Fruit fly (Drosophila melanogaster) whole organism, embryonic: ENCODE data around the gene saturn.

Experiments
- Blimp-1 ChIP-seq: fragments of 200-800 bp; sonication (Bioruptor generic); optimal IDR thresholded peaks from 3 replicates; lab custom pipeline; 2018; ENCODE audit warnings: missing biosample characterization, missing genetic modification characterization, mild to moderate bottlenecking, moderate library complexity, missing genetic modification reagents
- Bteb2 ChIP-seq: fragments of 200-800 bp; sonication (Bioruptor generic); optimal IDR thresholded peaks from 2 replicates; lab custom pipeline; 2016; ENCODE audit warnings: missing biosample characterization, missing genetic modification characterization
- CG12104 ChIP-seq: fragments of 200-800 bp; sonication (Bioruptor generic); optimal IDR thresholded peaks from 3 replicates; lab custom pipeline; 2016; ENCODE audit warnings: missing biosample characterization, missing genetic modification characterization
- CG12744 ChIP-seq: fragments of 200-800 bp; sonication (Bioruptor generic); optimal IDR thresholded peaks from 2 replicates; lab custom pipeline; 2016; ENCODE audit warnings: missing biosample characterization, missing genetic modification characterization
- CG14710 ChIP-seq: fragments of 200-800 bp; sonication (Bioruptor generic); optimal IDR thresholded peaks from 3 replicates; lab custom pipeline; 2019; ENCODE audit warnings: missing biosample characterization, mild to moderate bottlenecking, missing genetic modification characterization, moderate library complexity
- CG15514 ChIP-seq: fragments of 200-800 bp; sonication (Bioruptor generic); optimal IDR thresholded peaks from 3 replicates; lab custom pipeline; 2017; ENCODE audit warnings: missing biosample characterization, missing genetic modification characterization, mild to moderate bottlenecking, moderate library complexity, missing genetic modification reagents
- CG18619 ChIP-seq: fragments of 200-800 bp; sonication (Bioruptor generic); optimal IDR thresholded peaks from 3 replicates; lab custom pipeline; 2017; ENCODE audit warnings: missing biosample characterization, mild to moderate bottlenecking, missing genetic modification characterization
- CG2120 ChIP-seq: fragments of 200-800 bp; sonication (Bioruptor generic); optimal IDR thresholded peaks from 3 replicates; lab custom pipeline; 2016; ENCODE audit warnings: missing biosample characterization, missing genetic modification characterization
- CG30020 ChIP-seq: fragments of 200-800 bp; optimal IDR thresholded peaks from 2 replicates; lab custom pipeline; 2019; ENCODE audit warnings: missing biosample characterization, mild to moderate bottlenecking, missing genetic modification characterization, moderate library complexity
- CG3838 ChIP-seq: fragments of 200-800 bp; sonication (Bioruptor generic); optimal IDR thresholded peaks from 3 replicates; lab custom pipeline; 2016; ENCODE audit warnings: missing biosample characterization, missing genetic modification characterization
- CG5180 ChIP-seq: fragments of 200-800 bp; sonication (Bioruptor generic); optimal IDR thresholded peaks from 3 replicates; lab custom pipeline; 2017; ENCODE audit warnings: missing biosample characterization, missing genetic modification characterization, mild to moderate bottlenecking, moderate library complexity, missing genetic modification reagents
- CG6175 ChIP-seq: fragments of 200-800 bp; sonication (Bioruptor generic); IDR thresholded peaks from 3 replicates; pipeline ENCODE4 v1.3.6; 2022; ENCODE audit warnings: missing biosample characterization, missing genetic modification characterization
- CG6272 ChIP-seq: fragments of 200-800 bp; sonication (Bioruptor generic); IDR thresholded peaks from 2 replicates; pipeline ENCODE4 v1.3.6; 2022; ENCODE audit warnings: missing biosample characterization, missing genetic modification characterization
- CG7372 ChIP-seq: fragments of 200-800 bp; sonication (Bioruptor generic); IDR thresholded peaks from 2 replicates; pipeline ENCODE4 v1.3.6; 2022; ENCODE audit warnings: missing biosample characterization, missing genetic modification characterization
- CG7928 ChIP-seq: fragments of 200-800 bp; sonication (Bioruptor generic); optimal IDR thresholded peaks from 2 replicates; lab custom pipeline; 2017; ENCODE audit warnings: missing biosample characterization, mild to moderate bottlenecking, missing genetic modification characterization
- CG8359 ChIP-seq: fragments of 200-800 bp; sonication (Bioruptor generic); optimal IDR thresholded peaks from 2 replicates; lab custom pipeline; 2017; ENCODE audit warnings: missing biosample characterization, mild to moderate bottlenecking, missing genetic modification characterization, borderline replicate concordance
- CG9727 ChIP-seq: fragments of 200-800 bp; sonication (Bioruptor generic); optimal IDR thresholded peaks from 3 replicates; lab custom pipeline; 2017; ENCODE audit warnings: missing biosample characterization, mild to moderate bottlenecking, missing genetic modification characterization
- Chrac-16 ChIP-seq: fragments of 200-800 bp; sonication (Bioruptor generic); optimal IDR thresholded peaks from 3 replicates; lab custom pipeline; 2016; ENCODE audit warnings: missing biosample characterization, missing genetic modification characterization
- Dbx ChIP-seq: fragments of 200-800 bp; sonication (Bioruptor generic); IDR thresholded peaks from 3 replicates; pipeline ENCODE4 v1.3.6; 2022; ENCODE audit warnings: missing biosample characterization, missing genetic modification characterization
- Deaf1 ChIP-seq: fragments of 200-800 bp; optimal IDR thresholded peaks from 3 replicates; lab custom pipeline; 2019; ENCODE audit warnings: missing biosample characterization, mild to moderate bottlenecking, missing genetic modification characterization, moderate library complexity
- Fer1 ChIP-seq: fragments of 200-800 bp; sonication (Bioruptor generic); optimal IDR thresholded peaks from 2 replicates; lab custom pipeline; 2017; ENCODE audit warnings: missing biosample characterization, mild to moderate bottlenecking, missing genetic modification characterization
- GATAe ChIP-seq: fragments of 200-800 bp; sonication (Bioruptor generic); conservative IDR thresholded peaks from 2 replicates; pipeline ENCODE4 v1.3.6; 2022; ENCODE audit warnings: missing biosample characterization, missing genetic modification characterization
- HLH3B ChIP-seq: fragments of 200-800 bp; sonication (Bioruptor generic); IDR thresholded peaks from 2 replicates; pipeline ENCODE4 v1.3.6; 2022; ENCODE audit warnings: missing biosample characterization, missing genetic modification characterization
- Hey ChIP-seq: fragments of 200-800 bp; sonication (Bioruptor generic); optimal IDR thresholded peaks from 3 replicates; lab custom pipeline; 2018; ENCODE audit warnings: missing biosample characterization, mild to moderate bottlenecking, missing genetic modification characterization
- Hr78 ChIP-seq, 2 experiments: fragments of 200-800 bp in 1 of 2; fragments of >200 bp in 1 of 2; sonication (Bioruptor generic) in 1 of 2; optimal IDR thresholded peaks; 2 replicates each; lab custom pipeline; 2017 to 2019; ENCODE audit warnings: missing biosample characterization in 2 of 2, missing genetic modification characterization in 2 of 2, mild to moderate bottlenecking in 1 of 2, moderate library complexity in 1 of 2
- MBD-R2 ChIP-seq: fragments of 200-800 bp; sonication (Bioruptor generic); IDR thresholded peaks from 2 replicates; pipeline ENCODE4 v1.3.6; 2022; ENCODE audit warnings: missing biosample characterization, missing genetic modification characterization
- NC2β ChIP-seq: fragments of 200-800 bp; sonication (Bioruptor generic); optimal IDR thresholded peaks from 2 replicates; lab custom pipeline; 2016; ENCODE audit warnings: missing biosample characterization, missing genetic modification characterization
- Xrp1 ChIP-seq: fragments of 200-800 bp; sonication (Bioruptor generic); IDR thresholded peaks from 2 replicates; pipeline ENCODE4 v1.3.6; 2022; ENCODE audit warnings: missing biosample characterization, missing genetic modification characterization
- abd-A ChIP-seq: fragments of 200-800 bp; sonication (Bioruptor generic); optimal IDR thresholded peaks from 3 replicates; lab custom pipeline; 2019; ENCODE audit warnings: missing biosample characterization, mild to moderate bottlenecking, missing genetic modification characterization, moderate library complexity
- amos ChIP-seq: fragments of 200-800 bp; sonication (Bioruptor generic); IDR thresholded peaks from 2 replicates; pipeline ENCODE4 v1.3.6; 2022; ENCODE audit warnings: missing biosample characterization, missing genetic modification characterization; ENCODE audit not compliant: partially characterized antibody
- ap ChIP-seq: fragments of 200-800 bp; sonication (Bioruptor generic); IDR thresholded peaks from 2 replicates; pipeline ENCODE4 v1.3.6; 2022; ENCODE audit warnings: missing biosample characterization, missing genetic modification characterization
- az2 ChIP-seq: fragments of 200-800 bp; sonication (Bioruptor generic); optimal IDR thresholded peaks from 3 replicates; lab custom pipeline; 2016; ENCODE audit warnings: missing biosample characterization, missing genetic modification characterization
- caup ChIP-seq: fragments of 200-800 bp; sonication (Bioruptor generic); optimal IDR thresholded peaks from 3 replicates; lab custom pipeline; 2017; ENCODE audit warnings: missing biosample characterization, mild to moderate bottlenecking, missing genetic modification characterization, moderate library complexity; ENCODE audit not compliant: severe bottlenecking
- dmrt99B ChIP-seq: fragments of 200-800 bp; sonication (Bioruptor generic); optimal IDR thresholded peaks from 2 replicates; lab custom pipeline; 2018; ENCODE audit warnings: missing biosample characterization, mild to moderate bottlenecking, missing genetic modification characterization, moderate library complexity
- emc ChIP-seq: fragments of 200-800 bp; sonication (Bioruptor generic); optimal IDR thresholded peaks from 2 replicates; lab custom pipeline; 2016; ENCODE audit warnings: missing biosample characterization, missing genetic modification characterization
- ewg ChIP-seq: fragments of 200-800 bp; sonication (Bioruptor generic); optimal IDR thresholded peaks from 3 replicates; lab custom pipeline; 2017; ENCODE audit warnings: mild to moderate bottlenecking, missing biosample characterization, missing genetic modification reagents, missing genetic modification characterization
- fd3F ChIP-seq: fragments of 200-800 bp; sonication (Bioruptor generic); optimal IDR thresholded peaks from 2 replicates; lab custom pipeline; 2018; ENCODE audit warnings: missing biosample characterization, mild to moderate bottlenecking, missing genetic modification characterization, moderate library complexity
- hth ChIP-seq: fragments of >200 bp; optimal IDR thresholded peaks from 2 replicates; lab custom pipeline; 2017; ENCODE audit warnings: inconsistent platforms
- inv ChIP-seq: fragments of 200-800 bp; sonication (Bioruptor generic); IDR thresholded peaks from 2 replicates; pipeline ENCODE4 v1.3.6; 2022; ENCODE audit warnings: missing biosample characterization, missing genetic modification characterization; ENCODE audit not compliant: partially characterized antibody
- nerfin-1 ChIP-seq: fragments of 200-800 bp; sonication (Bioruptor generic); optimal IDR thresholded peaks from 3 replicates; lab custom pipeline; 2019; ENCODE audit warnings: missing biosample characterization, mild to moderate bottlenecking, missing genetic modification characterization, moderate library complexity
- org-1 ChIP-seq: fragments of 200-800 bp; sonication (Bioruptor generic); optimal IDR thresholded peaks from 2 replicates; lab custom pipeline; 2017; ENCODE audit warnings: missing biosample characterization, missing genetic modification characterization
- pum ChIP-seq: fragments of 200-800 bp; sonication (Bioruptor generic); optimal IDR thresholded peaks from 2 replicates; lab custom pipeline; 2016; ENCODE audit warnings: missing biosample characterization, missing genetic modification characterization
- run ChIP-seq: fragments of 200-800 bp; sonication (Bioruptor generic); optimal IDR thresholded peaks from 3 replicates; lab custom pipeline; 2018; ENCODE audit warnings: missing biosample characterization, mild to moderate bottlenecking, missing genetic modification characterization
- sob ChIP-seq: fragments of 200-800 bp; sonication (Bioruptor generic); IDR thresholded peaks from 2 replicates; pipeline ENCODE4 v1.3.6; 2022; ENCODE audit warnings: missing biosample characterization, missing genetic modification characterization
- stwl ChIP-seq: fragments of 200-800 bp; sonication (Bioruptor generic); optimal IDR thresholded peaks from 3 replicates; lab custom pipeline; 2018; ENCODE audit warnings: missing biosample characterization, mild to moderate bottlenecking, missing genetic modification characterization, moderate library complexity
- toy ChIP-seq: fragments of 200-800 bp; sonication (Bioruptor generic); IDR thresholded peaks from 2 replicates; pipeline ENCODE4 v1.3.6; 2022; ENCODE audit warnings: missing biosample characterization, missing genetic modification characterization
- trh ChIP-seq: fragments of 200-800 bp; sonication (Bioruptor generic); optimal IDR thresholded peaks from 2 replicates; lab custom pipeline; 2016; ENCODE audit warnings: missing biosample characterization, missing genetic modification characterization
- vvl ChIP-seq: fragments of 200-800 bp; sonication (Bioruptor generic); IDR thresholded peaks from 2 replicates; pipeline ENCODE4 v1.3.6; 2022; ENCODE audit warnings: missing biosample characterization, missing genetic modification characterization
- yki ChIP-seq: fragments of >200 bp; optimal IDR thresholded peaks from 3 replicates; lab custom pipeline; 2018
- z ChIP-seq: fragments of 200-800 bp; sonication (Bioruptor generic); IDR thresholded peaks from 3 replicates; pipeline ENCODE4 v1.3.6; 2022; ENCODE audit warnings: missing biosample characterization, missing genetic modification characterization

saturn gene

dm6 chr3L:14189957-14190624, 13.0 kb upstream of the saturn start (continued):
- no peak for TF ChIP-seq CG12104 (GFP tag; lab: Kevin White, UChicago)
- TF ChIP-seq nerfin-1 (tag; lab: Kevin White, UChicago) = no peak
- TF ChIP-seq CG7928 (GFP tag; lab: Kevin White, UChicago) = no peak
- peak; percentile 35; the same call in 1 of the 2 replicates for TF ChIP-seq ap (GFP tag; lab: Robert Waterston, UW)
- peak; percentile 74 for TF ChIP-seq Xrp1 (GFP tag; lab: Robert Waterston, UW)
- no peak for TF ChIP-seq Bteb2 (GFP tag; lab: Kevin White, UChicago)
- TF ChIP-seq toy (GFP tag; lab: Robert Waterston, UW) = no peak
- no peak for TF ChIP-seq CG6175 (GFP tag; lab: Robert Waterston, UW)
- TF ChIP-seq Fer1 (GFP tag; lab: Kevin White, UChicago) = no peak
- TF ChIP-seq amos (GFP tag; lab: Robert Waterston, UW) = peak; percentile 46
- no peak for TF ChIP-seq yki (lab: Kevin White, UChicago)
- TF ChIP-seq pum = no peak
- peak; percentile 67 for TF ChIP-seq sob (GFP tag; lab: Robert Waterston, UW)
- TF ChIP-seq hth (lab: Kevin White, UChicago) = no peak
- no peak for TF ChIP-seq CG8359 (GFP tag; lab: Kevin White, UChicago)
- no peak for TF ChIP-seq run (tag; lab: Kevin White, UChicago)
- peak; percentile 78 for TF ChIP-seq Dbx
- TF ChIP-seq GATAe (GFP tag; lab: Robert Waterston, UW) = no peak
- TF ChIP-seq NC2β (GFP tag; lab: Kevin White, UChicago) = no peak
- no peak for TF ChIP-seq CG3838 (GFP tag; lab: Kevin White, UChicago)
- TF ChIP-seq org-1 (GFP tag; lab: Kevin White, UChicago) = no peak
- TF ChIP-seq HLH3B (GFP tag; lab: Robert Waterston, UW) = peak; percentile 76
- TF ChIP-seq CG2120 = peak; percentile 47
- TF ChIP-seq Blimp-1 = peak; percentile 95
- TF ChIP-seq CG6272 (GFP tag; lab: Robert Waterston, UW) = no peak; the same call in 1 of the 2 replicates
- TF ChIP-seq caup (GFP tag; lab: Kevin White, UChicago) = peak; percentile 59
- TF ChIP-seq vvl (GFP tag; lab: Robert Waterston, UW) = peak; percentile 90
- TF ChIP-seq CG30020 (tag; lab: Kevin White, UChicago) = no peak
- no peak for TF ChIP-seq CG18619 (GFP tag; lab: Kevin White, UChicago)
- peak; percentile 63 for TF ChIP-seq CG14710 (tag; lab: Kevin White, UChicago)
- no peak for TF ChIP-seq trh (GFP tag; lab: Kevin White, UChicago)
- no peak for TF ChIP-seq Hr78 (GFP tag; optimal IDR thresholded peaks at IDR 0.05; lab: Kevin White, UChicago)
- TF ChIP-seq stwl (tag; lab: Kevin White, UChicago) = no peak
- TF ChIP-seq ewg (GFP tag; lab: Kevin White, UChicago) = no peak
- no peak for TF ChIP-seq z
- peak; percentile 61 for TF ChIP-seq dmrt99B (tag; lab: Kevin White, UChicago)
- no peak for TF ChIP-seq CG12744 (GFP tag; lab: Kevin White, UChicago)
- no peak for TF ChIP-seq abd-A (tag; lab: Kevin White, UChicago)
- TF ChIP-seq Deaf1 (tag; lab: Kevin White, UChicago) = no peak
- peak; percentile 11 for TF ChIP-seq emc (GFP tag; lab: Kevin White, UChicago)
- peak; percentile 27 for TF ChIP-seq fd3F (GFP tag; lab: Kevin White, UChicago)
- TF ChIP-seq Hey (tag; lab: Kevin White, UChicago) = no peak
- peak; percentile 97 for TF ChIP-seq CG15514 (GFP tag; lab: Kevin White, UChicago)
- no peak for TF ChIP-seq CG9727 (GFP tag; lab: Kevin White, UChicago)
- TF ChIP-seq inv (GFP tag; lab: Robert Waterston, UW) = no peak
- peak; percentile 45 for TF ChIP-seq az2 (GFP tag; lab: Kevin White, UChicago)
- TF ChIP-seq CG7372 = peak; percentile 64; the same call in 1 of the 2 replicates
- TF ChIP-seq Chrac-16 = no peak
- TF ChIP-seq MBD-R2 (GFP tag; lab: Robert Waterston, UW) = peak; percentile 60
- no peak for TF ChIP-seq CG5180 (GFP tag; lab: Kevin White, UChicago)
